Worm (Caenorhabditis elegans) whole organism, L4 larva: Measurements from ENCODE around the gene lgc-8.

Source experiments
- D1046.2 ChIP-seq: fragments of 200-800 bp; sonication (Bioruptor generic); IDR thresholded peaks from 2 replicates; pipeline ENCODE4 v1.3.6; 2022; ENCODE audit warnings: missing genetic modification characterization, missing compliant biosample characterization
- F10B5.3 ChIP-seq: sonication (generic microtip); optimal IDR thresholded peaks from 2 replicates; lab custom pipeline; 2016; ENCODE audit warnings: mild to moderate bottlenecking, missing genetic modification characterization, missing compliant biosample characterization
- F26F4.8 ChIP-seq: fragments of 200-800 bp; sonication (Bioruptor generic); conservative IDR thresholded peaks from 2 replicates; pipeline ENCODE4 v1.3.6; 2022; ENCODE audit warnings: missing genetic modification characterization, missing compliant biosample characterization
- F37D6.2 ChIP-seq: sonication (generic microtip); optimal IDR thresholded peaks from 2 replicates; lab custom pipeline; 2016; ENCODE audit warnings: mild to moderate bottlenecking, missing genetic modification characterization, missing compliant biosample characterization
- F49E8.2 ChIP-seq: sonication (generic microtip); optimal IDR thresholded peaks from 2 replicates; lab custom pipeline; 2016; ENCODE audit warnings: missing compliant biosample characterization, mild to moderate bottlenecking, missing genetic modification characterization, borderline replicate concordance
- T20F7.1 ChIP-seq: fragments of 200-800 bp; sonication (Bioruptor generic); optimal IDR thresholded peaks from 2 replicates; lab custom pipeline; 2018; ENCODE audit warnings: mild to moderate bottlenecking, missing genetic modification characterization, missing compliant biosample characterization
- T26A8.4 ChIP-seq: fragments of 200-800 bp; sonication (Bioruptor generic); IDR thresholded peaks from 2 replicates; pipeline ENCODE4 v1.3.6; 2022; ENCODE audit warnings: missing genetic modification characterization, missing compliant biosample characterization
- Y5F2A.4 ChIP-seq: fragments of 200-800 bp; sonication (Bioruptor generic); optimal IDR thresholded peaks from 2 replicates; lab custom pipeline; 2018; ENCODE audit warnings: mild to moderate bottlenecking, missing genetic modification characterization, missing compliant biosample characterization
- Y75B8A.6 ChIP-seq: fragments of 200-800 bp; sonication (Bioruptor generic); IDR thresholded peaks from 2 replicates; pipeline ENCODE4 v1.3.6; 2022; ENCODE audit warnings: missing genetic modification reagents, missing genetic modification characterization, missing compliant biosample characterization
- ZK337.2 ChIP-seq: fragments of 200-800 bp; sonication (Bioruptor generic); IDR thresholded peaks from 2 replicates; pipeline ENCODE4 v1.3.6; 2022; ENCODE audit warnings: missing genetic modification reagents, missing genetic modification characterization, missing compliant biosample characterization
- aha-1 ChIP-seq: fragments of 150-350 bp; peaks from one replicate; lab custom pipeline; 2014; ENCODE audit warnings: missing biosample characterization, missing genetic modification characterization
- ama-1 ChIP-seq: fragments of 150-350 bp; optimal IDR thresholded peaks from 2 replicates; lab custom pipeline; 2014; ENCODE audit warnings: inconsistent platforms, mixed read lengths
- ceh-28 ChIP-seq: fragments of 150-350 bp; optimal IDR thresholded peaks from 2 replicates; lab custom pipeline; 2014; ENCODE audit warnings: missing biosample characterization, missing genetic modification reagents, missing genetic modification characterization
- ces-1 ChIP-seq: fragments of 150-350 bp; sonication (generic microtip); optimal IDR thresholded peaks from 4 replicates; lab custom pipeline; 2014; ENCODE audit warnings: missing biosample characterization, missing genetic modification reagents, missing genetic modification characterization
- cey-2 ChIP-seq: sonication (generic microtip); optimal IDR thresholded peaks from 3 replicates; lab custom pipeline; 2017; ENCODE audit warnings: missing genetic modification characterization, mild to moderate bottlenecking, missing compliant biosample characterization, antibody characterized with exemption, borderline replicate concordance; ENCODE audit not compliant: insufficient read depth
- daf-16 ChIP-seq, 3 experiments: sonication (generic microtip); optimal IDR thresholded peaks; 2 replicates each; lab custom pipeline; 2016 to 2017; ENCODE audit warnings: missing genetic modification characterization in 3 of 3, missing genetic modification reagents in 3 of 3, mild to moderate bottlenecking in 2 of 3, missing compliant biosample characterization in 2 of 3, missing biosample characterization in 1 of 3, moderate library complexity in 1 of 3
- dmd-6 ChIP-seq: fragments of 200-800 bp; sonication (Bioruptor generic); IDR thresholded peaks from 2 replicates; pipeline ENCODE4 v1.3.6; 2022; ENCODE audit warnings: missing genetic modification reagents, missing genetic modification characterization, missing compliant biosample characterization
- dmd-9 ChIP-seq: fragments of 200-800 bp; sonication (Bioruptor generic); IDR thresholded peaks from 2 replicates; pipeline ENCODE4 v1.3.6; 2022; ENCODE audit warnings: missing genetic modification reagents, missing genetic modification characterization, missing compliant biosample characterization
- duxl-1 ChIP-seq: sonication (generic microtip); optimal IDR thresholded peaks from 2 replicates; lab custom pipeline; 2016; ENCODE audit warnings: mild to moderate bottlenecking, missing genetic modification characterization, moderate library complexity, missing compliant biosample characterization; ENCODE audit not compliant: poor library complexity
- egl-27 ChIP-seq: sonication (generic microtip); optimal IDR thresholded peaks from 3 replicates; lab custom pipeline; 2017; ENCODE audit warnings: missing biosample characterization, missing genetic modification reagents, missing genetic modification characterization
- egl-43 ChIP-seq: fragments of 200-800 bp; sonication (Bioruptor generic); IDR thresholded peaks from 2 replicates; pipeline ENCODE4 v1.3.6; 2022; ENCODE audit warnings: missing genetic modification reagents, missing genetic modification characterization, missing compliant biosample characterization
- gei-8 ChIP-seq: fragments of 200-800 bp; sonication (Bioruptor generic); optimal IDR thresholded peaks from 2 replicates; lab custom pipeline; 2018; ENCODE audit warnings: mild to moderate bottlenecking, missing genetic modification characterization, missing compliant biosample characterization
- hif-1 ChIP-seq, 2 experiments: sonication (generic microtip); optimal IDR thresholded peaks; 2 replicates each; lab custom pipeline; 2016 to 2017; ENCODE audit warnings: missing compliant biosample characterization in 2 of 2, missing genetic modification characterization in 2 of 2, missing genetic modification reagents in 2 of 2, missing genotype in 2 of 2, mild to moderate bottlenecking in 1 of 2
- hlh-11 ChIP-seq: fragments of 200-800 bp; sonication (Bioruptor generic); optimal IDR thresholded peaks from 2 replicates; lab custom pipeline; 2018; ENCODE audit warnings: mild to moderate bottlenecking, missing genetic modification characterization, missing compliant biosample characterization
- hlh-30 ChIP-seq: sonication (generic microtip); optimal IDR thresholded peaks from 2 replicates; lab custom pipeline; 2017; ENCODE audit warnings: antibody characterized with exemption, mild to moderate bottlenecking, missing genetic modification characterization, missing compliant biosample characterization; ENCODE audit not compliant: insufficient read depth
- hmg-1.1 ChIP-seq: fragments of 200-800 bp; sonication (Bioruptor generic); IDR thresholded peaks from 2 replicates; pipeline ENCODE4 v1.3.6; 2022; ENCODE audit warnings: missing genetic modification reagents, missing genetic modification characterization, missing compliant biosample characterization
- jun-1 ChIP-seq: fragments of 150-350 bp; optimal IDR thresholded peaks from 2 replicates; lab custom pipeline; 2014; ENCODE audit warnings: missing biosample characterization, missing genetic modification reagents, missing genetic modification characterization
- lin-1 ChIP-seq: fragments of 200-800 bp; sonication (Bioruptor generic); IDR thresholded peaks from 2 replicates; pipeline ENCODE4 v1.3.6; 2022; ENCODE audit warnings: missing genetic modification reagents, missing genetic modification characterization, missing compliant biosample characterization
- lin-38 ChIP-seq: fragments of 200-800 bp; sonication (Bioruptor generic); IDR thresholded peaks from 2 replicates; pipeline ENCODE4 v1.3.6; 2022; ENCODE audit warnings: missing genetic modification reagents, missing genetic modification characterization, missing compliant biosample characterization
- madf-5 ChIP-seq, 2 experiments: fragments of 200-800 bp; sonication (Bioruptor generic); IDR thresholded peaks; 2 replicates each; pipeline ENCODE4 v1.3.6; 2022; ENCODE audit warnings: missing compliant biosample characterization in 2 of 2, missing genetic modification characterization in 2 of 2
- madf-9 ChIP-seq: fragments of 200-800 bp; sonication (Bioruptor generic); conservative IDR thresholded peaks from 2 replicates; pipeline ENCODE4 v1.3.6; 2022; ENCODE audit warnings: missing genetic modification reagents, missing genetic modification characterization, missing compliant biosample characterization
- mdl-1 ChIP-seq, 2 experiments: fragments of 150-350 bp in 1 of 2; sonication (generic microtip) in 1 of 2; optimal IDR thresholded peaks; 2 replicates each; lab custom pipeline; 2014 to 2017; ENCODE audit warnings: missing biosample characterization in 2 of 2, missing genetic modification characterization in 2 of 2
- mes-2 ChIP-seq: sonication (generic microtip); optimal IDR thresholded peaks from 2 replicates; lab custom pipeline; 2016; ENCODE audit warnings: missing genotype, mild to moderate bottlenecking, missing genetic modification characterization, missing compliant biosample characterization; ENCODE audit not compliant: poor library complexity, severe bottlenecking
- nhr-11 ChIP-seq: fragments of 150-350 bp; optimal IDR thresholded peaks from 2 replicates; lab custom pipeline; 2014; ENCODE audit warnings: missing biosample characterization, missing genetic modification characterization
- nhr-237 ChIP-seq: sonication (generic microtip); optimal IDR thresholded peaks from 2 replicates; lab custom pipeline; 2017; ENCODE audit warnings: missing biosample characterization, missing genetic modification characterization
- nhr-42 ChIP-seq: fragments of 200-800 bp; sonication (Bioruptor generic); IDR thresholded peaks from 2 replicates; pipeline ENCODE4 v1.3.6; 2022; ENCODE audit warnings: missing genetic modification characterization, missing compliant biosample characterization
- nhr-76 ChIP-seq: fragments of 150-350 bp; optimal IDR thresholded peaks from 2 replicates; lab custom pipeline; 2014; ENCODE audit warnings: missing biosample characterization, missing genetic modification characterization
- pha-4 ChIP-seq, 2 experiments: fragments of 150-350 bp in 1 of 2; fragments of 200-800 bp in 1 of 2; sonication (Bioruptor generic) in 1 of 2; IDR thresholded peaks in 1 of 2; optimal IDR thresholded peaks in 1 of 2; 2 replicates each; pipeline versions ENCODE4 v1.3.6 to Lab custom; 2014 to 2022; ENCODE audit warnings: missing genetic modification characterization in 2 of 2, missing genetic modification reagents in 2 of 2, missing biosample characterization in 1 of 2, missing compliant biosample characterization in 1 of 2
- php-3 ChIP-seq: fragments of 200-800 bp; sonication (Bioruptor generic); IDR thresholded peaks from 2 replicates; pipeline ENCODE4 v1.3.6; 2022; ENCODE audit warnings: missing genetic modification reagents, missing genetic modification characterization, missing compliant biosample characterization
- pqm-1 ChIP-seq: sonication (generic microtip); optimal IDR thresholded peaks from 2 replicates; lab custom pipeline; 2017; ENCODE audit warnings: missing biosample characterization, missing genetic modification characterization
- saeg-2 ChIP-seq: fragments of 200-800 bp; sonication (Bioruptor generic); IDR thresholded peaks from 2 replicates; pipeline ENCODE4 v1.3.6; 2022; ENCODE audit warnings: missing genetic modification reagents, missing genetic modification characterization, missing compliant biosample characterization
- set-16 ChIP-seq: fragments of 200-800 bp; sonication (Bioruptor generic); IDR thresholded peaks from 2 replicates; pipeline ENCODE4 v1.3.6; 2022; ENCODE audit warnings: missing genetic modification reagents, missing genetic modification characterization, missing compliant biosample characterization
- snpc-1.2 ChIP-seq: fragments of 200-800 bp; sonication (Bioruptor generic); IDR thresholded peaks from 2 replicates; pipeline ENCODE4 v1.3.6; 2022; ENCODE audit warnings: missing genetic modification reagents, missing genetic modification characterization, missing compliant biosample characterization
- tra-1 ChIP-seq: fragments of 200-800 bp; sonication (Bioruptor generic); IDR thresholded peaks from 2 replicates; pipeline ENCODE4 v1.3.6; 2022; ENCODE audit warnings: missing genetic modification reagents, missing genetic modification characterization, missing compliant biosample characterization
- unc-39 ChIP-seq: sonication (generic microtip); optimal IDR thresholded peaks from 2 replicates; lab custom pipeline; 2017; ENCODE audit warnings: missing biosample characterization, missing genetic modification characterization
- unc-62 ChIP-seq, 3 experiments: fragments of 150-350 bp in 1 of 3; sonication (generic microtip); optimal IDR thresholded peaks in 2 of 3; peaks in 1 of 3; 1 replicate in 1 of 3; 2 replicates in 2 of 3; lab custom pipeline; 2014 to 2017; ENCODE audit warnings: missing biosample characterization in 3 of 3, missing genetic modification characterization in 3 of 3, missing genetic modification reagents in 3 of 3, missing genotype in 1 of 3
- zip-2 ChIP-seq: fragments of 150-350 bp; optimal IDR thresholded peaks from 2 replicates; lab custom pipeline; 2014; ENCODE audit warnings: missing biosample characterization, missing genetic modification characterization

lgc-8 gene

DNA sequence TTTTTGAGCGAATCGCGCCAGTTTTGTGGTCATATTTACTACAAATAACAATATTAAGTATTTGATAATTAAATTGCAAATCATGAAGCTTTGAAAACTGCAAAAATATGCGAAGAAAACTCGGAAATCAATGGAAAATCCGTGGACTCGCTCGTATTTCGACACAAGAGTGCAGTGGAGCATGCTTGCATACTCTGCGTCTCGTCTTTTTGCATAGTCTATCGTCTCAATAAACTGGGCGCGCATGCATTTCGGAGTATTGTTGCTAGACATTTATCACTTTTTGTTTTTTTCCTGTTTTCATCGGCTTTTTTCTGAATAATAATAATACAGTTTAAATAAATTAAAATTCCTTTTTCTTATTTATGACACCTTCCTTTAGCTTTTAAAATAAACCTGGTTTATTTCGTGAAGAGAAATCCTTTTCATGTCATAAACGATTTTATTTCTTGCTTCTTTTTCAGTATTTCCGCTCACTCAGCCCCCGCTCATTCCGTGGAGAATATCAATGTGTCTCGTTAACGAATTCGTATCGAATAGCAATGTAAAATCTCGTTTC, 52.2 kb downstream of the lgc-8 start, which contains the start of the genes mrps-7 and Y57G11C.3 (continued):
- no peak for TF ChIP-seq unc-39
- peak in 1 of 2 experiments; percentile 87 for TF ChIP-seq unc-62 (GFP tag; optimal IDR thresholded peaks at IDR 0.05 in 1 of 2; lab: Kevin White, UChicago)
- TF ChIP-seq unc-62 (tag; optimal IDR thresholded peaks at IDR 0.05; lab: Kevin White, UChicago): no peak
- TF ChIP-seq dmd-9 (GFP tag; lab: Robert Waterston, UW): no peak
- no peak for TF ChIP-seq ZK337.2 (GFP tag; lab: Robert Waterston, UW)
- peak in 1 of 2 experiments; percentile 73 for TF ChIP-seq hif-1 (tag; optimal IDR thresholded peaks at IDR 0.05; lab: Kevin White, UChicago)
- TF ChIP-seq F37D6.2 (tag; lab: Kevin White, UChicago): peak; percentile 55
- peak; percentile 71 for TF ChIP-seq jun-1 (tag; lab: Kevin White, UChicago)
- TF ChIP-seq madf-9: no peak; the same call in 1 of the 2 replicates
- 0 out of 2 replicates have a peak, but pooled peaks have one; percentile 14 for TF ChIP-seq lin-1 (GFP tag; lab: Robert Waterston, UW)
- no peak for TF ChIP-seq ceh-28
- TF ChIP-seq nhr-76 (tag; lab: Kevin White, UChicago): no peak
- no peak for TF ChIP-seq nhr-237
- no peak for TF ChIP-seq Y75B8A.6 (GFP tag; lab: Robert Waterston, UW)
- TF ChIP-seq cey-2 (tag; lab: Kevin White, UChicago): no peak
- TF ChIP-seq duxl-1 (tag; lab: Kevin White, UChicago): peak; percentile 85
- peak; percentile 33 to 75 for TF ChIP-seq mdl-1 (tag; optimal IDR thresholded peaks at IDR 0.05; lab: Kevin White, UChicago)
- peak; percentile 76 for TF ChIP-seq T26A8.4 (GFP tag; lab: Robert Waterston, UW)
- TF ChIP-seq D1046.2 (GFP tag; lab: Robert Waterston, UW): no peak
- TF ChIP-seq egl-43 (GFP tag; lab: Robert Waterston, UW): 0 out of 2 replicates have a peak, but pooled peaks have one; percentile 41
- TF ChIP-seq aha-1 (tag; lab: Kevin White, UChicago): peak; percentile 96
- no peak for TF ChIP-seq zip-2
- TF ChIP-seq gei-8 (GFP tag; lab: Kevin White, UChicago): no peak
- peak; percentile 58 for TF ChIP-seq ama-1
- TF ChIP-seq hlh-11 (tag; lab: Kevin White, UChicago): peak; percentile 76
- TF ChIP-seq daf-16 (GFP tag; optimal IDR thresholded peaks at IDR 0.05; lab: Kevin White, UChicago): peak; percentile 1 to 39
- TF ChIP-seq daf-16 (tag; optimal IDR thresholded peaks at IDR 0.05; lab: Kevin White, UChicago): peak; percentile 49
- no peak for TF ChIP-seq F26F4.8
- TF ChIP-seq pqm-1: peak; percentile 38
- no peak for TF ChIP-seq Y5F2A.4 (GFP tag; lab: Kevin White, UChicago)
- TF ChIP-seq pha-4 (GFP tag; IDR thresholded peaks at IDR 0.05; lab: Robert Waterston, UW): peak; percentile 28; the same call in 1 of the 2 replicates
- TF ChIP-seq pha-4 (tag; optimal IDR thresholded peaks at IDR 0.05; lab: Kevin White, UChicago): peak; percentile 91
- peak; percentile 93 for TF ChIP-seq mes-2 (tag; lab: Kevin White, UChicago)
- TF ChIP-seq set-16 (GFP tag; lab: Robert Waterston, UW): no peak
- TF ChIP-seq egl-27 (tag; lab: Kevin White, UChicago): no peak
- TF ChIP-seq madf-5 (GFP tag; IDR thresholded peaks at IDR 0.05; lab: Robert Waterston, UW): no peak
- no peak for TF ChIP-seq ces-1 (GFP tag; lab: Kevin White, UChicago)
- peak; percentile 77 for TF ChIP-seq dmd-6 (GFP tag; lab: Robert Waterston, UW)
- TF ChIP-seq tra-1 (GFP tag; lab: Robert Waterston, UW): no peak
- no peak for TF ChIP-seq F49E8.2 (tag; lab: Kevin White, UChicago)
- peak; percentile 87 for TF ChIP-seq snpc-1.2
- peak; percentile 100 for TF ChIP-seq lin-38 (GFP tag; lab: Robert Waterston, UW)
- peak; percentile 95 for TF ChIP-seq hmg-1.1 (GFP tag; lab: Robert Waterston, UW)
- TF ChIP-seq nhr-42 (GFP tag; lab: Robert Waterston, UW): 0 out of 2 replicates have a peak, but pooled peaks have one; percentile 44
- TF ChIP-seq nhr-11 (tag; lab: Kevin White, UChicago): peak; percentile 84
- TF ChIP-seq F10B5.3 (tag; lab: Kevin White, UChicago): peak; percentile 26
- peak; percentile 58; the same call in 1 of the 2 replicates for TF ChIP-seq php-3
- peak; percentile 90 for TF ChIP-seq hlh-30 (tag; lab: Kevin White, UChicago)
- peak; percentile 100 for TF ChIP-seq T20F7.1
- TF ChIP-seq saeg-2 (GFP tag; lab: Robert Waterston, UW): no peak
